Fruit fly (Drosophila melanogaster) whole organism, prepupa: Measurements from ENCODE around the gene dco.

Source experiments
- Blimp-1 ChIP-seq: fragments of 200-800 bp; sonication (Bioruptor generic); optimal IDR thresholded peaks from 3 replicates; lab custom pipeline; 2017; ENCODE audit warnings: missing biosample characterization, missing genetic modification characterization, mild to moderate bottlenecking, moderate library complexity, missing genetic modification reagents
- CG10631 ChIP-seq: fragments of 200-800 bp; sonication (Bioruptor generic); optimal IDR thresholded peaks from 2 replicates; lab custom pipeline; 2016; ENCODE audit warnings: missing biosample characterization, missing genetic modification characterization
- CG10669 ChIP-seq: fragments of 200-800 bp; sonication (Bioruptor generic); optimal IDR thresholded peaks from 3 replicates; lab custom pipeline; 2018; ENCODE audit warnings: missing biosample characterization, mild to moderate bottlenecking, missing genetic modification characterization, moderate library complexity
- CG11294 ChIP-seq: fragments of 200-800 bp; sonication (Bioruptor generic); IDR thresholded peaks from 2 replicates; pipeline ENCODE4 v1.3.6; 2022; ENCODE audit warnings: missing biosample characterization, missing genetic modification characterization
- CG11902 ChIP-seq: fragments of 200-800 bp; sonication (Bioruptor generic); optimal IDR thresholded peaks from 3 replicates; lab custom pipeline; 2016; ENCODE audit warnings: missing biosample characterization, missing genetic modification characterization
- CG15336 ChIP-seq: fragments of 200-800 bp; sonication (Bioruptor generic); IDR thresholded peaks from 2 replicates; pipeline ENCODE4 v1.3.6; 2022; ENCODE audit warnings: missing biosample characterization, missing genetic modification characterization
- CG16779 ChIP-seq: fragments of 200-800 bp; sonication (Bioruptor generic); optimal IDR thresholded peaks from 3 replicates; lab custom pipeline; 2017; ENCODE audit warnings: missing biosample characterization, mild to moderate bottlenecking, missing genetic modification characterization
- CG3032 ChIP-seq: fragments of 200-800 bp; optimal IDR thresholded peaks from 2 replicates; lab custom pipeline; 2019; ENCODE audit warnings: missing biosample characterization, mild to moderate bottlenecking, missing genetic modification characterization, moderate library complexity
- CG31627 ChIP-seq: fragments of 200-800 bp; sonication (Bioruptor generic); optimal IDR thresholded peaks from 3 replicates; lab custom pipeline; 2016; ENCODE audit warnings: missing biosample characterization, missing genetic modification characterization
- CG32006 ChIP-seq: fragments of 200-800 bp; sonication (Bioruptor generic); optimal IDR thresholded peaks from 3 replicates; lab custom pipeline; 2017; ENCODE audit warnings: missing biosample characterization, mild to moderate bottlenecking, missing genetic modification characterization
- CG4318 ChIP-seq: fragments of 200-800 bp; sonication (Bioruptor generic); optimal IDR thresholded peaks from 3 replicates; lab custom pipeline; 2017; ENCODE audit warnings: missing biosample characterization, mild to moderate bottlenecking, missing genetic modification characterization
- CG6163 ChIP-seq: fragments of 200-800 bp; sonication (Bioruptor generic); IDR thresholded peaks from 3 replicates; pipeline ENCODE4 v1.3.6; 2022; ENCODE audit warnings: missing biosample characterization, missing genetic modification characterization
- CG6792 ChIP-seq: fragments of 200-800 bp; sonication (Bioruptor generic); optimal IDR thresholded peaks from 3 replicates; lab custom pipeline; 2016; ENCODE audit warnings: missing biosample characterization, missing genetic modification characterization
- CG6854 ChIP-seq: fragments of 200-800 bp; sonication (Bioruptor generic); optimal IDR thresholded peaks from 2 replicates; lab custom pipeline; 2017; ENCODE audit warnings: missing biosample characterization, mild to moderate bottlenecking, missing genetic modification characterization
- CG7368 ChIP-seq: fragments of 200-800 bp; sonication (Bioruptor generic); optimal IDR thresholded peaks from 3 replicates; lab custom pipeline; 2016; ENCODE audit warnings: missing biosample characterization, missing genetic modification characterization
- CG8119 ChIP-seq: fragments of 200-800 bp; sonication (Bioruptor generic); IDR thresholded peaks from 3 replicates; pipeline ENCODE4 v1.3.6; 2022; ENCODE audit warnings: missing biosample characterization, missing genetic modification characterization
- CG8319 ChIP-seq: fragments of 200-800 bp; sonication (Bioruptor generic); optimal IDR thresholded peaks from 3 replicates; lab custom pipeline; 2016; ENCODE audit warnings: missing biosample characterization, missing genetic modification characterization
- CG9139 ChIP-seq: fragments of 200-800 bp; sonication (Bioruptor generic); optimal IDR thresholded peaks from 3 replicates; lab custom pipeline; 2017; ENCODE audit warnings: missing biosample characterization, mild to moderate bottlenecking, missing genetic modification characterization
- Eip75B ChIP-seq: fragments of 200-800 bp; sonication (Bioruptor generic); optimal IDR thresholded peaks from 3 replicates; lab custom pipeline; 2016; ENCODE audit warnings: missing biosample characterization, missing genetic modification characterization
- Eip78C ChIP-seq: fragments of 200-800 bp; sonication (Bioruptor generic); peaks from one replicate; lab custom pipeline; 2016; ENCODE audit warnings: missing biosample characterization, missing genetic modification characterization
- Ets96B ChIP-seq: fragments of 200-800 bp; optimal IDR thresholded peaks from 2 replicates; lab custom pipeline; 2019; ENCODE audit warnings: missing biosample characterization, mild to moderate bottlenecking, missing genetic modification characterization, moderate library complexity
- Hr38 ChIP-seq: sonication (Bioruptor generic); optimal IDR thresholded peaks from 2 replicates; lab custom pipeline; 2016; ENCODE audit warnings: missing biosample characterization, missing genetic modification characterization
- Hr39 ChIP-seq: fragments of 200-800 bp; sonication (Bioruptor generic); optimal IDR thresholded peaks from 2 replicates; lab custom pipeline; 2016; ENCODE audit warnings: missing biosample characterization, missing genetic modification characterization
- Hr4 ChIP-seq: fragments of 200-800 bp; sonication (Bioruptor generic); optimal IDR thresholded peaks from 3 replicates; lab custom pipeline; 2016; ENCODE audit warnings: missing biosample characterization, missing genetic modification characterization
- Lpt ChIP-seq: fragments of 200-800 bp; sonication (Bioruptor generic); optimal IDR thresholded peaks from 3 replicates; lab custom pipeline; 2016; ENCODE audit warnings: missing biosample characterization, missing genetic modification characterization
- OdsH ChIP-seq: fragments of 200-800 bp; sonication (Bioruptor generic); optimal IDR thresholded peaks from 3 replicates; lab custom pipeline; 2016; ENCODE audit warnings: missing biosample characterization, missing genetic modification characterization
- Smox ChIP-seq: fragments of 200-800 bp; sonication (Bioruptor generic); optimal IDR thresholded peaks from 3 replicates; lab custom pipeline; 2016; ENCODE audit warnings: missing biosample characterization, missing genetic modification characterization
- Sox102F ChIP-seq: fragments of 200-800 bp; sonication (Bioruptor generic); optimal IDR thresholded peaks from 2 replicates; lab custom pipeline; 2016; ENCODE audit warnings: missing biosample characterization, mild to moderate bottlenecking, missing genetic modification characterization
- Sox15 ChIP-seq: fragments of 200-800 bp; sonication (Bioruptor generic); optimal IDR thresholded peaks from 3 replicates; lab custom pipeline; 2016; ENCODE audit warnings: missing biosample characterization, missing genetic modification characterization
- achi ChIP-seq: fragments of 200-800 bp; sonication (Bioruptor generic); optimal IDR thresholded peaks from 3 replicates; lab custom pipeline; 2016; ENCODE audit warnings: missing biosample characterization, missing genetic modification characterization
- acj6 ChIP-seq: fragments of 200-800 bp; sonication (Bioruptor generic); optimal IDR thresholded peaks from 3 replicates; lab custom pipeline; 2016; ENCODE audit warnings: missing biosample characterization, missing genetic modification characterization
- cyc ChIP-seq: fragments of 200-800 bp; sonication (Bioruptor generic); optimal IDR thresholded peaks from 3 replicates; lab custom pipeline; 2016; ENCODE audit warnings: missing biosample characterization, missing genetic modification characterization
- dsx ChIP-seq: fragments of 200-800 bp; optimal IDR thresholded peaks from 3 replicates; lab custom pipeline; 2019; ENCODE audit warnings: missing biosample characterization, mild to moderate bottlenecking, missing genetic modification characterization, moderate library complexity; ENCODE audit not compliant: poor library complexity, severe bottlenecking
- eg ChIP-seq: fragments of 200-800 bp; sonication (Bioruptor generic); IDR thresholded peaks from 3 replicates; pipeline ENCODE4 v1.3.6; 2022; ENCODE audit warnings: missing biosample characterization, missing genetic modification characterization
- esn ChIP-seq: fragments of 200-800 bp; sonication (Bioruptor generic); optimal IDR thresholded peaks from 2 replicates; lab custom pipeline; 2016; ENCODE audit warnings: missing biosample characterization, mild to moderate bottlenecking, missing genetic modification characterization, moderate library complexity
- fd59A ChIP-seq: fragments of 200-800 bp; sonication (Bioruptor generic); optimal IDR thresholded peaks from 2 replicates; lab custom pipeline; 2017; ENCODE audit warnings: missing biosample characterization, mild to moderate bottlenecking, missing genetic modification characterization, missing genetic modification reagents
- fd85E ChIP-seq: fragments of 200-800 bp; sonication (Bioruptor generic); optimal IDR thresholded peaks from 3 replicates; lab custom pipeline; 2016; ENCODE audit warnings: missing biosample characterization, missing genetic modification characterization
- fkh ChIP-seq: fragments of 200-800 bp; sonication (Bioruptor generic); optimal IDR thresholded peaks from 3 replicates; lab custom pipeline; 2017; ENCODE audit warnings: missing biosample characterization, mild to moderate bottlenecking, missing genetic modification characterization, moderate library complexity
- lz ChIP-seq: fragments of 200-800 bp; sonication (Bioruptor generic); optimal IDR thresholded peaks from 3 replicates; lab custom pipeline; 2016; ENCODE audit warnings: missing biosample characterization, missing genetic modification characterization
- pdm3 ChIP-seq: fragments of 200-800 bp; sonication (Bioruptor generic); optimal IDR thresholded peaks from 3 replicates; lab custom pipeline; 2016; ENCODE audit warnings: missing biosample characterization, missing genetic modification characterization
- spab ChIP-seq: fragments of 200-800 bp; sonication (Bioruptor generic); optimal IDR thresholded peaks from 2 replicates; lab custom pipeline; 2017; ENCODE audit warnings: missing biosample characterization, mild to moderate bottlenecking, missing genetic modification characterization, missing genetic modification reagents
- ss ChIP-seq, 2 experiments: fragments of 200-800 bp; sonication (Bioruptor generic); optimal IDR thresholded peaks; 2 replicates in 1 of 2; 3 replicates in 1 of 2; lab custom pipeline; 2017 to 2018; ENCODE audit warnings: mild to moderate bottlenecking in 2 of 2, missing biosample characterization in 2 of 2, missing genetic modification characterization in 2 of 2, moderate library complexity in 1 of 2
- svp ChIP-seq: fragments of 200-800 bp; sonication (Bioruptor generic); peaks from one replicate; lab custom pipeline; 2016; ENCODE audit warnings: missing biosample characterization, missing genetic modification characterization
- topi ChIP-seq: fragments of 200-800 bp; sonication (Bioruptor generic); optimal IDR thresholded peaks from 3 replicates; lab custom pipeline; 2016; ENCODE audit warnings: missing biosample characterization, missing genetic modification characterization
- vri ChIP-seq: fragments of 200-800 bp; sonication (Bioruptor generic); optimal IDR thresholded peaks from 3 replicates; lab custom pipeline; 2016; ENCODE audit warnings: missing biosample characterization, mild to moderate bottlenecking, missing genetic modification characterization

Gene dco

DNA sequence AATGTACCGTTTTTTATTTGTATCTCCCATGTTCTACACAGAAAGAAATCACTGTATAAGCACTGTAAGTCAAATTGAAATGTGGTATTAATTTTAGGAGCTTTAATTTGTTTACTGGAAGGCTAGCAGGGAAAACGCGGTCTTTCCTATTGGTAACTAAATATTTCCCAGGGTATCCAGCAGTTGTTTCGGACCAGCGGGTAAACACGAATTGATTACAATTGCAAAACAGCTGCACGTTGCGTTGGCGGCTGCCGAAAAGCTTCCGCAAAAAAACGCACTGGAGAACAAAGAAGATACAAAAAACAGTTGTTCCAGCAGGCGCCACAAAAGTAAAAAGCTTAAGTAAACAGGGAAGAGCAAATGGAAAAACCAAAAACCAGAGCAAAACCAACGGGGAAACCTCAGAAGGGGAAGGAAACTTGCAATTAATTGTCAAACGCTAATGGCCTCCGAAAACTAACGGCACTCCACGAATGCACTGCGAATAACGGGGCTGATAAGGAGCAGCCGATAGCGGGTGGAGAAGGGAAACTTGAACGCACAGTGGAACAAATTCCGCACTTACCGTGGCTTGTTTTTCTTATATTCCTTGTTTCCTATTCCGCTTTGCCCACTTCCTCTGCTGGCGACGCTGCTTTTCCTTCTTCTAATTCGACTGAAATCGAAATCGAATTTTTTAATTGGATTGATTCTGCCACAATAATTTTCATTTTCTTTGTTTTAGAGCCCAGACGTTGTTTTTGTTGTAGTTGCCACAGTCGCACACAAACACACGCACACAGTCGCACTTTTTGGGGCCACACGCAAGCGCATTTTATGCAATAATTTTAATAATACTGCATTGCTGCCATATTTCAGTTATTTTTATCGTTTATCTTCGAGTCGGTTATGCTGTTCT lies 953 bp downstream of the dco start (continued):
- TF ChIP-seq Lpt, result peak; percentile 23
- TF ChIP-seq Sox15, result no peak
- TF ChIP-seq dsx (GFP tag; lab: Kevin White, UChicago), result no peak
- TF ChIP-seq Smox (GFP tag; lab: Kevin White, UChicago), result peak; percentile 24
- TF ChIP-seq vri (GFP tag; lab: Kevin White, UChicago), result no peak
- peak; percentile 56 for TF ChIP-seq topi (GFP tag; lab: Kevin White, UChicago)
- peak; percentile 29 for TF ChIP-seq acj6
- TF ChIP-seq fd59A, result no peak
- TF ChIP-seq CG4318, result peak; percentile 55
- TF ChIP-seq OdsH (GFP tag; lab: Kevin White, UChicago), result peak; percentile 31
- TF ChIP-seq svp, result peak; percentile 64
- TF ChIP-seq Eip75B, result peak; percentile 0
- peak; percentile 70; the same call in 2 of the 3 replicates for TF ChIP-seq eg
- TF ChIP-seq CG8119 (GFP tag; lab: Robert Waterston, UW), result peak; percentile 66
- peak; percentile 78 for TF ChIP-seq CG15336 (GFP tag; lab: Robert Waterston, UW)
- peak; percentile 38 for TF ChIP-seq pdm3 (GFP tag; lab: Kevin White, UChicago)
- peak; percentile 9 for TF ChIP-seq achi (GFP tag; lab: Kevin White, UChicago)
- TF ChIP-seq Ets96B (tag; lab: Kevin White, UChicago), result no peak
- peak; percentile 27 for TF ChIP-seq CG11902 (GFP tag; lab: Kevin White, UChicago)
- TF ChIP-seq CG9139 (GFP tag; lab: Kevin White, UChicago), result no peak

DNA sequence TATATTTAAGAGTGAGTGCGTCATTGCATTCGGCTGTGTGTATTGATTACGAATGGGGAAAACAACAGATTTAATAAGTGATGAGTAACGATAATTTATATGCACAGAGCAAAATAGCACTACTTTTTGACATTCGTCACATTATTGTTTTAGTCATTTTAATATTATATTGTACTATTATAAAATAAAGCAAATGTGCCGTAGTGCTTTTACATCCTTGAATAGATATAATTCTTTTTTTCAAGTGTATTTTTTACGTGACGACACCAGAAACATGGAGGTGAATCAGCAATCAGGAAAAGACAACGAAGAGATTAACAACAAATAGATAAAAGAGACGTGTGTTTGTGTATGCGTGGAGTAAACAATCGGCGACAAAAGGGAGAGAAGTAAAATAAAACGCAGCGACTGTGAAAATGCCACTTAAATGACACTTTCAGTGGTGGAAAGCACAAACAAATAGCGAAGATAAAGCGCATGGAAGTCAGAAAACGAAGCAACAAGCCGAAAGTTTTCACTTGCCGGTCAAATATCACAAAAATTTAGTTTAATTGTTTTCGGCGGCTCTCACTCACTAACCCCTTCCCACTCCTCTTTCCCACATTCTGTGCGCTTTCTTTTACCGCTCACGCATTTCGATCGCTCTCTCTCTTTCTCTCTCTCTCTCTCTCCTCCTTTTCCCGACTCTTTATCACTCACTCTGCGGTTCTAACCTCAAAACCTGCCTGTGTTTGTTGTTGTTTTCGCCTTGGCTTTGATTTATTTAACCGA lies 1.8 kb downstream of the dco start:
- TF ChIP-seq svp (peak; percentile 93), Eip78C (GFP tag; lab: Kevin White, UChicago) (peak; percentile 95), acj6 (peak; percentile 91), Smox (GFP tag; lab: Kevin White, UChicago) (peak; percentile 89), cyc (GFP tag; lab: Kevin White, UChicago) (peak; percentile 84), lz (peak; percentile 85), Lpt (peak; percentile 77), topi (GFP tag; lab: Kevin White, UChicago) (peak; percentile 90), OdsH (GFP tag; lab: Kevin White, UChicago) (peak; percentile 90), CG32006 (GFP tag; lab: Kevin White, UChicago) (peak; percentile 90), CG6854 (GFP tag; lab: Kevin White, UChicago) (peak; percentile 76), dsx (GFP tag; lab: Kevin White, UChicago) (peak; percentile 78), CG16779 (tag; lab: Kevin White, UChicago) (no peak), fkh (GFP tag; lab: Kevin White, UChicago) (peak; percentile 76), ss (GFP tag; optimal IDR thresholded peaks at IDR 0.05; lab: Kevin White, UChicago) (peak in 1 of 2 experiments; percentile 86), CG8319 (GFP tag; lab: Kevin White, UChicago) (peak; percentile 83), CG6792 (GFP tag; lab: Kevin White, UChicago) (peak; percentile 91), CG10631 (GFP tag; lab: Kevin White, UChicago) (peak; percentile 86), CG6163 (peak; percentile 92), Hr4 (GFP tag; lab: Kevin White, UChicago) (peak; percentile 77), CG10669 (GFP tag; lab: Kevin White, UChicago) (peak; percentile 84), spab (peak; percentile 74), CG7368 (GFP tag; lab: Kevin White, UChicago) (peak; percentile 85), CG8119 (GFP tag; lab: Robert Waterston, UW) (peak; percentile 85), Ets96B (tag; lab: Kevin White, UChicago) (peak; percentile 90), vri (GFP tag; lab: Kevin White, UChicago) (peak; percentile 68), fd85E (GFP tag; lab: Kevin White, UChicago) (peak; percentile 63), CG11294 (GFP tag; lab: Robert Waterston, UW) (peak; percentile 20; the same call in 1 of the 2 replicates), CG31627 (GFP tag; lab: Kevin White, UChicago) (peak; percentile 85), Hr39 (GFP tag; lab: Kevin White, UChicago) (peak; percentile 80), CG15336 (GFP tag; lab: Robert Waterston, UW) (peak; percentile 82), Hr38 (GFP tag; lab: Kevin White, UChicago) (no peak), Blimp-1 (GFP tag; lab: Kevin White, UChicago) (peak; percentile 84), esn (GFP tag; lab: Kevin White, UChicago) (peak; percentile 94), CG4318 (peak; percentile 79), Sox102F (GFP tag; lab: Kevin White, UChicago) (peak; percentile 91), CG3032 (tag; lab: Kevin White, UChicago) (peak; percentile 83)
